Worm (Caenorhabditis elegans): ENCODE results near the gene C31H2.14.

The C31H2.14 gene

DNA sequence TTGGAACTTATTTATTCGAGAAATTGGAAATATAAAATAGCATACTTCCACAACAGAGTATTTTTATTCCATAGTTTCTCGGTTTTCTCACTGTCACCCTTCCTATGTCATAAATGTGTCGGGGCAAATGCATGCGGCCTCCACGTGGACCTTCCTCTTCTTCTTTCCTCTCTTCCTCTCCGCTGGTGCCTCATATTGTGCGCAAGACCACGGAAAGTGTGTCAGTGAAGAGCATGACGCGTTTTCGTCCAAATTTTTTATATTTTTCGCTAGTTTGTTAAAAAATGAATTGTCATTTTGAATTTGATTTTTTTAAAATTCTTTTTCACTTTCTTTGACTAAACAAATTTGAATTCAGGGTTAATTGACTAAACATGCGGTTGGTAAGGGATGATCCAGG, 17.0 kb downstream of the C31H2.14 start, which contains the start of gene mans-3 (continued):
- TF ChIP-seq fkh-10 (GFP tag; optimal IDR thresholded peaks at IDR 0.05) (peak; percentile 90), lsy-2 (tag; optimal IDR thresholded peaks at IDR 0.05) (peak; percentile 49 to 94), hlh-11 (tag; optimal IDR thresholded peaks at IDR 0.05) (peak; percentile 98), daf-19 (GFP tag; conservative IDR thresholded peaks at IDR 0.05) (no peak; the same call in 1 of the 2 replicates), skn-1 (tag; optimal IDR thresholded peaks at IDR 0.05) (no peak), dve-1 (tag; optimal IDR thresholded peaks at IDR 0.05; ENCODE audit: insufficient read depth) (peak; percentile 99), nhr-25 (tag; optimal IDR thresholded peaks at IDR 0.05; ENCODE audit: borderline replicate concordance, insufficient read depth) (peak; percentile 74), attf-4 (tag; optimal IDR thresholded peaks at IDR 0.05) (peak; percentile 68), zfp-3 (GFP tag; conservative IDR thresholded peaks at IDR 0.05) (0 out of 2 replicates have a peak, but pooled peaks have one; percentile 18), nhr-111 (GFP tag; optimal IDR thresholded peaks at IDR 0.05) (no peak), ceh-62 (tag; optimal IDR thresholded peaks at IDR 0.05) (no peak), php-3 (GFP tag; IDR thresholded peaks at IDR 0.05) (no peak; the same call in 1 of the 2 replicates), hif-1 (tag; optimal IDR thresholded peaks at IDR 0.05) (peak; percentile 39 to 82), lin-39 (tag; optimal IDR thresholded peaks at IDR 0.05) (no peak), spr-1 (tag; optimal IDR thresholded peaks at IDR 0.05) (peak; percentile 88), dmd-8 (GFP tag; IDR thresholded peaks at IDR 0.05) (no peak), arid-1 (GFP tag; conservative IDR thresholded peaks at IDR 0.05) (no peak), ceh-82 (tag; optimal IDR thresholded peaks at IDR 0.05) (no peak), zag-1 (tag; optimal IDR thresholded peaks at IDR 0.05) (no peak), lin-1 (GFP tag; IDR thresholded peaks at IDR 0.05) (peak; percentile 81), madf-9 (GFP tag; conservative IDR thresholded peaks at IDR 0.05) (peak; percentile 68; the same call in 1 of the 2 replicates), nhr-42 (GFP tag; IDR thresholded peaks at IDR 0.05) (peak; percentile 81), hmg-1.1 (GFP tag; IDR thresholded peaks at IDR 0.05) (peak; percentile 90), ztf-11 (tag; optimal IDR thresholded peaks at IDR 0.05) (no peak), F49E8.2 (tag; optimal IDR thresholded peaks at IDR 0.05; ENCODE audit: borderline replicate concordance) (no peak), lin-15B (tag; optimal IDR thresholded peaks at IDR 0.05) (no peak), daf-8 (GFP tag; IDR thresholded peaks at IDR 0.05) (no peak), fos-1 (tag; optimal IDR thresholded peaks at IDR 0.05) (no peak), unc-130 (GFP tag; optimal IDR thresholded peaks at IDR 0.05) (no peak), tra-1 (GFP tag; IDR thresholded peaks at IDR 0.05) (peak; percentile 82), mdl-1 (tag; optimal IDR thresholded peaks at IDR 0.05) (peak; percentile 92 to 100), set-16 (GFP tag; IDR thresholded peaks at IDR 0.05) (no peak; the same call in 1 of the 2 replicates), ceh-20 (GFP tag; IDR thresholded peaks at IDR 0.05) (peak; percentile 81; the same call in 1 of the 2 replicates), ama-1 (optimal IDR thresholded peaks at IDR 0.05) (no peak), zip-2 (tag; optimal IDR thresholded peaks at IDR 0.05) (peak; percentile 73), lin-29 (GFP tag; IDR thresholded peaks at IDR 0.05) (peak; percentile 73), vab-7 (GFP tag; IDR thresholded peaks at IDR 0.05) (no peak), snpc-4 (tag; optimal IDR thresholded peaks at IDR 0.05) (no peak), unc-62 (GFP tag; optimal IDR thresholded peaks at IDR 0.05 in 1 of 2) (peak in 1 of 2 experiments; percentile 84), unc-62 (tag; optimal IDR thresholded peaks at IDR 0.05) (no peak), mes-2 (tag; optimal IDR thresholded peaks at IDR 0.05; ENCODE audit: poor library complexity, severe bottlenecking) (no peak)

DNA sequence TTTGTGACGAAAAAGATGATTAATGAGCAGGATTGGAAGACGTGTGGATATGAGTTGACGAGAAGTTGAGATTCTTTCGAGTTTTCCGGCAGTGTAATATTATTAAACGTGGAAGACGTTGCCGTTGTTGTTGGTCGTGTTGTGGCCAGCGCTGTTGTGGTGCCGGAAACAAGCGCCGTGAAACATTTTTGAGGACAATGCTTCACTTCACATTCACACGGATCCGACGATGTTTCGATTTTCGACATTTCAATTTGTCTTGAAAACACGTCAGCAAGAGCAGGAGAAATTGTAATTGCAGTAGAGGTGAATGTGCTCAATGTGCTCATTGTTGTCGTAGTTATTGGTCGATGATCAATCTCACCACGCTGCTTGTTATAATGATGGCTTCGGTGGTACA, 20.8 kb downstream of the C31H2.14 start:
- TF ChIP-seq unc-62 (GFP tag; optimal IDR thresholded peaks at IDR 0.05 in 1 of 2): peak in 1 of 2 experiments; percentile 77
- TF ChIP-seq unc-62 (tag; optimal IDR thresholded peaks at IDR 0.05): no peak
- TF ChIP-seq sdz-12 (GFP tag; optimal IDR thresholded peaks at IDR 0.05): no peak
- TF ChIP-seq nhr-111 (GFP tag; optimal IDR thresholded peaks at IDR 0.05): no peak
